Fruit fly (Drosophila melanogaster) whole organism, embryonic: ENCODE data around the gene CG15916.

ENCODE experiments used
- ATbp ChIP-seq: fragments of 200-800 bp; sonication (Bioruptor generic); optimal IDR thresholded peaks from 2 replicates; lab custom pipeline; 2017; ENCODE audit warnings: missing biosample characterization, mild to moderate bottlenecking, missing genetic modification characterization, missing genetic modification reagents
- Abd-B ChIP-seq: fragments of 200-800 bp; sonication (Bioruptor generic); optimal IDR thresholded peaks from 2 replicates; lab custom pipeline; 2018; ENCODE audit warnings: missing biosample characterization, mild to moderate bottlenecking, missing genetic modification characterization, moderate library complexity
- Asciz ChIP-seq: fragments of 200-800 bp; sonication (Bioruptor generic); optimal IDR thresholded peaks from 2 replicates; lab custom pipeline; 2017; ENCODE audit warnings: missing biosample characterization, mild to moderate bottlenecking, missing genetic modification characterization, missing genetic modification reagents
- Atf6 ChIP-seq: fragments of 200-800 bp; sonication (Bioruptor generic); IDR thresholded peaks from 2 replicates; pipeline ENCODE4 v1.3.6; 2022; ENCODE audit warnings: missing biosample characterization, missing genetic modification characterization
- Bdp1 ChIP-seq: fragments of 200-800 bp; sonication (Bioruptor generic); optimal IDR thresholded peaks from 3 replicates; lab custom pipeline; 2016; ENCODE audit warnings: missing biosample characterization, missing genetic modification characterization
- CG1024 ChIP-seq: fragments of 200-800 bp; sonication (Bioruptor generic); IDR thresholded peaks from 2 replicates; pipeline ENCODE4 v1.3.6; 2022; ENCODE audit warnings: missing biosample characterization, missing genetic modification characterization
- CG11695 ChIP-seq: fragments of 200-800 bp; sonication (Bioruptor generic); IDR thresholded peaks from 3 replicates; pipeline ENCODE4 v1.3.6; 2022; ENCODE audit warnings: missing biosample characterization, missing genetic modification characterization
- CG12104 ChIP-seq: fragments of 200-800 bp; sonication (Bioruptor generic); optimal IDR thresholded peaks from 3 replicates; lab custom pipeline; 2016; ENCODE audit warnings: missing biosample characterization, missing genetic modification characterization
- CG12155 ChIP-seq: fragments of 200-800 bp; sonication (Bioruptor generic); optimal IDR thresholded peaks from 3 replicates; lab custom pipeline; 2016; ENCODE audit warnings: missing biosample characterization, missing genetic modification characterization
- CG12744 ChIP-seq: fragments of 200-800 bp; sonication (Bioruptor generic); optimal IDR thresholded peaks from 2 replicates; lab custom pipeline; 2016; ENCODE audit warnings: missing biosample characterization, missing genetic modification characterization
- CG12769 ChIP-seq: fragments of 200-800 bp; sonication (Bioruptor generic); optimal IDR thresholded peaks from 2 replicates; lab custom pipeline; 2019; ENCODE audit warnings: missing biosample characterization, mild to moderate bottlenecking, missing genetic modification characterization, moderate library complexity
- CG13296 ChIP-seq: fragments of 200-800 bp; sonication (Bioruptor generic); optimal IDR thresholded peaks from 3 replicates; lab custom pipeline; 2018; ENCODE audit warnings: missing biosample characterization, mild to moderate bottlenecking, missing genetic modification characterization
- CG1792 ChIP-seq: fragments of 200-800 bp; sonication (Bioruptor generic); optimal IDR thresholded peaks from 2 replicates; lab custom pipeline; 2016; ENCODE audit warnings: missing biosample characterization, missing genetic modification characterization
- CG18262 ChIP-seq: fragments of 200-800 bp; optimal IDR thresholded peaks from 3 replicates; lab custom pipeline; 2019; ENCODE audit warnings: missing biosample characterization, mild to moderate bottlenecking, missing genetic modification characterization, moderate library complexity
- CG2116 ChIP-seq: fragments of 200-800 bp; sonication (Bioruptor generic); optimal IDR thresholded peaks from 3 replicates; lab custom pipeline; 2018; ENCODE audit warnings: missing biosample characterization, mild to moderate bottlenecking, missing genetic modification characterization
- CG2712 ChIP-seq: fragments of 200-800 bp; optimal IDR thresholded peaks from 3 replicates; lab custom pipeline; 2019; ENCODE audit warnings: missing biosample characterization, mild to moderate bottlenecking, missing genetic modification characterization, moderate library complexity
- CG2875 ChIP-seq: fragments of 200-800 bp; sonication (Bioruptor generic); optimal IDR thresholded peaks from 2 replicates; lab custom pipeline; 2017; ENCODE audit warnings: missing biosample characterization, mild to moderate bottlenecking, missing genetic modification characterization, missing genetic modification reagents
- CG31388 ChIP-seq: fragments of 200-800 bp; sonication (Bioruptor generic); optimal IDR thresholded peaks from 2 replicates; lab custom pipeline; 2016; ENCODE audit warnings: missing biosample characterization, missing genetic modification characterization
- CG32767 ChIP-seq: fragments of 200-800 bp; sonication (Bioruptor generic); IDR thresholded peaks from 2 replicates; pipeline ENCODE4 v1.3.6; 2022; ENCODE audit warnings: missing biosample characterization, missing genetic modification characterization
- CG3838 ChIP-seq: fragments of 200-800 bp; sonication (Bioruptor generic); optimal IDR thresholded peaks from 3 replicates; lab custom pipeline; 2016; ENCODE audit warnings: missing biosample characterization, missing genetic modification characterization
- CG5180 ChIP-seq: fragments of 200-800 bp; sonication (Bioruptor generic); optimal IDR thresholded peaks from 3 replicates; lab custom pipeline; 2017; ENCODE audit warnings: missing biosample characterization, missing genetic modification characterization, mild to moderate bottlenecking, moderate library complexity, missing genetic modification reagents
- CG6765 ChIP-seq: fragments of 200-800 bp; sonication (Bioruptor generic); optimal IDR thresholded peaks from 3 replicates; lab custom pipeline; 2017; ENCODE audit warnings: missing biosample characterization, mild to moderate bottlenecking, missing genetic modification characterization
- CG7357 ChIP-seq: fragments of 200-800 bp; sonication (Bioruptor generic); IDR thresholded peaks from 3 replicates; pipeline ENCODE4 v1.3.6; 2022; ENCODE audit warnings: missing biosample characterization, missing genetic modification characterization
- CG7372 ChIP-seq: fragments of 200-800 bp; sonication (Bioruptor generic); IDR thresholded peaks from 2 replicates; pipeline ENCODE4 v1.3.6; 2022; ENCODE audit warnings: missing biosample characterization, missing genetic modification characterization
- CG7786 ChIP-seq: fragments of 200-800 bp; sonication (Bioruptor generic); optimal IDR thresholded peaks from 2 replicates; lab custom pipeline; 2016; ENCODE audit warnings: missing biosample characterization, missing genetic modification characterization
- CkIIα-i1 ChIP-seq: fragments of 200-800 bp; sonication (Bioruptor generic); IDR thresholded peaks from 2 replicates; pipeline ENCODE4 v1.3.6; 2022; ENCODE audit warnings: missing biosample characterization, missing genetic modification characterization
- D ChIP-seq, 2 experiments: fragments of 200-800 bp in 1 of 2; fragments of >200 bp in 1 of 2; sonication (Bioruptor generic) in 1 of 2; optimal IDR thresholded peaks; 2 replicates in 1 of 2; 3 replicates in 1 of 2; lab custom pipeline; 2017; ENCODE audit warnings: mild to moderate bottlenecking in 1 of 2, missing biosample characterization in 1 of 2, missing genetic modification characterization in 1 of 2, missing genetic modification reagents in 1 of 2
- D19B ChIP-seq: fragments of 200-800 bp; sonication (Bioruptor generic); optimal IDR thresholded peaks from 2 replicates; lab custom pipeline; 2017; ENCODE audit warnings: missing biosample characterization, mild to moderate bottlenecking, missing genetic modification characterization
- Drgx ChIP-seq: fragments of 200-800 bp; sonication (Bioruptor generic); IDR thresholded peaks from 2 replicates; pipeline ENCODE4 v1.3.6; 2022; ENCODE audit warnings: missing biosample characterization, missing genetic modification characterization
- Gug ChIP-seq: fragments of 200-800 bp; sonication (Bioruptor generic); IDR thresholded peaks from 4 replicates; pipeline ENCODE4 v1.3.6; 2022; ENCODE audit warnings: missing biosample characterization, missing genetic modification characterization
- H15 ChIP-seq: fragments of 200-800 bp; sonication (Bioruptor generic); IDR thresholded peaks from 3 replicates; pipeline ENCODE4 v1.3.6; 2022; ENCODE audit warnings: missing biosample characterization, missing genetic modification characterization
- HLH54F ChIP-seq: fragments of 200-800 bp; sonication (Bioruptor generic); optimal IDR thresholded peaks from 3 replicates; lab custom pipeline; 2016; ENCODE audit warnings: missing biosample characterization, missing genetic modification characterization
- Hey ChIP-seq: fragments of 200-800 bp; sonication (Bioruptor generic); optimal IDR thresholded peaks from 3 replicates; lab custom pipeline; 2018; ENCODE audit warnings: missing biosample characterization, mild to moderate bottlenecking, missing genetic modification characterization
- HmgZ ChIP-seq: fragments of 200-800 bp; sonication (Bioruptor generic); optimal IDR thresholded peaks from 2 replicates; lab custom pipeline; 2018; ENCODE audit warnings: missing biosample characterization, mild to moderate bottlenecking, missing genetic modification characterization
- Hmx ChIP-seq: fragments of 200-800 bp; sonication (Bioruptor generic); optimal IDR thresholded peaks from 2 replicates; lab custom pipeline; 2016; ENCODE audit warnings: missing biosample characterization, missing genetic modification characterization
- Hr78 ChIP-seq, 2 experiments: fragments of 200-800 bp in 1 of 2; fragments of >200 bp in 1 of 2; sonication (Bioruptor generic) in 1 of 2; optimal IDR thresholded peaks; 2 replicates each; lab custom pipeline; 2017 to 2019; ENCODE audit warnings: missing biosample characterization in 2 of 2, missing genetic modification characterization in 2 of 2, mild to moderate bottlenecking in 1 of 2, moderate library complexity in 1 of 2
- Mad ChIP-seq: fragments of 200-800 bp; sonication (Bioruptor generic); optimal IDR thresholded peaks from 2 replicates; lab custom pipeline; 2016; ENCODE audit warnings: missing biosample characterization, missing genetic modification characterization
- Med ChIP-seq: fragments of 200-800 bp; sonication (Bioruptor generic); peaks from one replicate; lab custom pipeline; 2016; ENCODE audit warnings: missing biosample characterization, missing genetic modification characterization, mild to moderate bottlenecking, inconsistent platforms, moderate library complexity
- Six4 ChIP-seq: fragments of 200-800 bp; sonication (Bioruptor generic); optimal IDR thresholded peaks from 2 replicates; lab custom pipeline; 2016; ENCODE audit warnings: missing biosample characterization, missing genetic modification characterization
- TFAM ChIP-seq: fragments of 200-800 bp; sonication (Bioruptor generic); optimal IDR thresholded peaks from 2 replicates; lab custom pipeline; 2017; ENCODE audit warnings: missing biosample characterization, missing genetic modification characterization, inconsistent platforms
- caup ChIP-seq: fragments of 200-800 bp; sonication (Bioruptor generic); optimal IDR thresholded peaks from 3 replicates; lab custom pipeline; 2017; ENCODE audit warnings: missing biosample characterization, mild to moderate bottlenecking, missing genetic modification characterization, moderate library complexity; ENCODE audit not compliant: severe bottlenecking
- dm ChIP-seq: fragments of 200-800 bp; sonication (Bioruptor generic); optimal IDR thresholded peaks from 3 replicates; lab custom pipeline; 2016; ENCODE audit warnings: missing biosample characterization, missing genetic modification characterization
- gt ChIP-seq: fragments of 200-800 bp; sonication (Bioruptor generic); IDR thresholded peaks from 2 replicates; pipeline ENCODE4 v1.3.6; 2022; ENCODE audit warnings: missing biosample characterization, missing genetic modification characterization
- her ChIP-seq: fragments of 200-800 bp; sonication (Bioruptor generic); optimal IDR thresholded peaks from 2 replicates; lab custom pipeline; 2016; ENCODE audit warnings: missing biosample characterization, missing genetic modification characterization
- lbe ChIP-seq: fragments of 200-800 bp; sonication (Bioruptor generic); optimal IDR thresholded peaks from 2 replicates; lab custom pipeline; 2016; ENCODE audit warnings: missing biosample characterization, mild to moderate bottlenecking, missing genetic modification characterization
- luna ChIP-seq: fragments of 200-800 bp; sonication (Bioruptor generic); optimal IDR thresholded peaks from 2 replicates; lab custom pipeline; 2016; ENCODE audit warnings: missing biosample characterization, missing genetic modification characterization
- mam ChIP-seq: fragments of 200-800 bp; sonication (Bioruptor generic); optimal IDR thresholded peaks from 3 replicates; lab custom pipeline; 2016; ENCODE audit warnings: missing biosample characterization, missing genetic modification characterization
- phol ChIP-seq: fragments of 200-800 bp; sonication (Bioruptor generic); optimal IDR thresholded peaks from 3 replicates; lab custom pipeline; 2018; ENCODE audit warnings: missing biosample characterization, mild to moderate bottlenecking, missing genetic modification characterization, moderate library complexity
- ranshi ChIP-seq: fragments of 200-800 bp; sonication (Bioruptor generic); IDR thresholded peaks from 2 replicates; pipeline ENCODE4 v1.3.6; 2022; ENCODE audit warnings: missing biosample characterization, missing genetic modification characterization
- sob ChIP-seq: fragments of 200-800 bp; sonication (Bioruptor generic); IDR thresholded peaks from 2 replicates; pipeline ENCODE4 v1.3.6; 2022; ENCODE audit warnings: missing biosample characterization, missing genetic modification characterization
- tna ChIP-seq: fragments of 200-800 bp; sonication (Bioruptor generic); IDR thresholded peaks from 2 replicates; pipeline ENCODE4 v1.3.6; 2022; ENCODE audit warnings: missing biosample characterization, missing genetic modification characterization; ENCODE audit not compliant: partially characterized antibody
- unpg ChIP-seq: fragments of 200-800 bp; sonication (Bioruptor generic); optimal IDR thresholded peaks from 3 replicates; lab custom pipeline; 2018; ENCODE audit warnings: missing biosample characterization, mild to moderate bottlenecking, missing genetic modification characterization, moderate library complexity

Gene CG15916

dm6 chrX:15887247-15887616 is 3.2 kb upstream of the CG15916 start, which contains the start of gene tay (continued):
- no peak for TF ChIP-seq D (optimal IDR thresholded peaks at IDR 0.05; lab: Kevin White, UChicago)
- no peak for TF ChIP-seq D (GFP tag; optimal IDR thresholded peaks at IDR 0.05; lab: Kevin White, UChicago)
- no peak for TF ChIP-seq her
- no peak for TF ChIP-seq dm (GFP tag; lab: Kevin White, UChicago)
- no peak for TF ChIP-seq CG7372 (GFP tag; lab: Robert Waterston, UW)
- peak; percentile 83 for TF ChIP-seq Med (GFP tag; lab: Kevin White, UChicago)
- no peak for TF ChIP-seq Six4
- TF ChIP-seq unpg (GFP tag; lab: Kevin White, UChicago) = no peak
- no peak for TF ChIP-seq CG13296 (GFP tag; lab: Kevin White, UChicago)
- TF ChIP-seq CG18262 (tag; lab: Kevin White, UChicago) = no peak
- TF ChIP-seq Hr78 (GFP tag; optimal IDR thresholded peaks at IDR 0.05; lab: Kevin White, UChicago) = peak in 1 of 2 experiments; percentile 66
- no peak for TF ChIP-seq CG11695
- TF ChIP-seq CG12744 (GFP tag; lab: Kevin White, UChicago) = no peak
- no peak for TF ChIP-seq Mad (GFP tag; lab: Kevin White, UChicago)
- TF ChIP-seq H15 (GFP tag; lab: Robert Waterston, UW) = no peak
- no peak for TF ChIP-seq HLH54F (GFP tag; lab: Kevin White, UChicago)
- TF ChIP-seq CG31388 (GFP tag; lab: Kevin White, UChicago) = no peak
- TF ChIP-seq mam (GFP tag; lab: Kevin White, UChicago) = no peak
- TF ChIP-seq sob = 0 out of 2 replicates have a peak, but pooled peaks have one; percentile 32
- peak; percentile 42 for TF ChIP-seq CG2116
- TF ChIP-seq CG32767 (GFP tag; lab: Robert Waterston, UW) = no peak
- TF ChIP-seq Bdp1 (GFP tag; lab: Kevin White, UChicago) = no peak
- no peak for TF ChIP-seq CG12104 (GFP tag; lab: Kevin White, UChicago)
- TF ChIP-seq ranshi (GFP tag; lab: Robert Waterston, UW) = no peak
- no peak for TF ChIP-seq gt (GFP tag; lab: Robert Waterston, UW)
- TF ChIP-seq D19B (GFP tag; lab: Kevin White, UChicago) = no peak
- TF ChIP-seq CG2875 (GFP tag; lab: Kevin White, UChicago) = no peak
- TF ChIP-seq luna (GFP tag; lab: Kevin White, UChicago) = no peak
- no peak for TF ChIP-seq Asciz
- no peak for TF ChIP-seq CG6765 (GFP tag; lab: Kevin White, UChicago)
- TF ChIP-seq Atf6 = no peak
- TF ChIP-seq Hmx (GFP tag; lab: Kevin White, UChicago) = no peak
- TF ChIP-seq ATbp = no peak
- peak; percentile 29 for TF ChIP-seq phol (tag; lab: Kevin White, UChicago)
- no peak for TF ChIP-seq CG5180 (GFP tag; lab: Kevin White, UChicago)
- no peak for TF ChIP-seq Abd-B (GFP tag; lab: Kevin White, UChicago)
- peak; percentile 84 for TF ChIP-seq CG1024 (GFP tag; lab: Robert Waterston, UW)
- TF ChIP-seq CG1792 (GFP tag; lab: Kevin White, UChicago) = no peak
- TF ChIP-seq TFAM = no peak
- TF ChIP-seq Drgx (GFP tag; lab: Robert Waterston, UW) = no peak
- no peak for TF ChIP-seq lbe (GFP tag; lab: Kevin White, UChicago)
- no peak for TF ChIP-seq CG7786 (GFP tag; lab: Kevin White, UChicago)
- TF ChIP-seq CG2712 = no peak
- TF ChIP-seq CG7357 (GFP tag; lab: Robert Waterston, UW) = peak; percentile 99
- no peak for TF ChIP-seq HmgZ (tag; lab: Kevin White, UChicago)
- no peak for TF ChIP-seq CG12769 (tag; lab: Kevin White, UChicago)
- TF ChIP-seq caup (GFP tag; lab: Kevin White, UChicago) = no peak
- no peak; the same call in 3 of the 4 replicates for TF ChIP-seq Gug (GFP tag; lab: Robert Waterston, UW)
- no peak for TF ChIP-seq CkIIα-i1
- TF ChIP-seq Hey = no peak
- TF ChIP-seq CG12155 (GFP tag; lab: Kevin White, UChicago) = no peak
- peak; percentile 56; the same call in 1 of the 2 replicates for TF ChIP-seq tna (GFP tag; lab: Robert Waterston, UW)
- no peak for TF ChIP-seq CG3838 (GFP tag; lab: Kevin White, UChicago)
